Worm (Caenorhabditis elegans) whole organism, midembryonic: ENCODE results near the gene srh-145.

Experiments used
- T22C8.4 ChIP-seq: fragments of 200-800 bp; sonication (Bioruptor generic); IDR thresholded peaks from 2 replicates; pipeline ENCODE4 v1.3.6; 2022; ENCODE audit warnings: missing genetic modification characterization, missing compliant biosample characterization
- cog-1 ChIP-seq: sonication (generic microtip); optimal IDR thresholded peaks from 2 replicates; lab custom pipeline; 2016; ENCODE audit warnings: missing genetic modification characterization, missing compliant biosample characterization
- klf-2 ChIP-seq: fragments of 200-800 bp; sonication (Bioruptor generic); conservative IDR thresholded peaks from 2 replicates; pipeline ENCODE4 v1.3.6; 2022; ENCODE audit warnings: missing genetic modification reagents, missing genetic modification characterization, missing compliant biosample characterization
- tab-1 ChIP-seq: fragments of 200-800 bp; sonication (Bioruptor generic); IDR thresholded peaks from 2 replicates; pipeline ENCODE4 v1.3.6; 2022; ENCODE audit warnings: missing genetic modification characterization, missing compliant biosample characterization
- ztf-29 ChIP-seq: fragments of 200-800 bp; sonication (Bioruptor generic); IDR thresholded peaks from 2 replicates; pipeline ENCODE4 v1.3.6; 2022; ENCODE audit warnings: missing genetic modification reagents, missing genetic modification characterization, missing compliant biosample characterization

DNA sequence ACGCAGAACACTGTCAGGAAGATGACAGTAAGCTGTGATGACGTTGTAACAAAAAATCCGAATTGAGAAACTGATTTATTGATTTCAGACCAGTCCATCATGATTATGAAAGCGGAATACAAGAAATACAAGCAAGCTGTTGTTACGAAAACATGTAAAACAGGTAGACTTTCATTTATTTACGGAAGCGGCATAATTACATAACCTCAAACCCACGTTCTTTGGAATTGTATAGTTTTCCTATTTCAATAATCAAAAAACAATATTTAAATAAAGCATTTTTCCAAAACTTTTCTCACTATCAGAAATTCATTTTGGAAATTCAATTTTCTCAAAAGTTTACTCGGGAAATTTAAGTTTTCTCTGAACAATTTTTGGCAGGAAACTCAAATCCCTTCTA is 48.2 kb downstream of the srh-145 start, which contains the start of gene str-15:
- TF ChIP-seq klf-2 (no peak), cog-1 (tag; lab: Kevin White, UChicago) (no peak), tab-1 (no peak), T22C8.4 (GFP tag; lab: Robert Waterston, UW) (no peak), ztf-29 (GFP tag; lab: Robert Waterston, UW) (no peak)
